Worm (Caenorhabditis elegans) whole organism, L4 larva: ENCODE results near the gene smc-3.
A peak's percentile ranks its signal among the peaks of the same experiment; 100 is the strongest.

Source experiments
- F10B5.3 ChIP-seq: sonication (generic microtip); optimal IDR thresholded peaks from 2 replicates; lab custom pipeline; 2016; ENCODE audit warnings: mild to moderate bottlenecking, missing genetic modification characterization, missing compliant biosample characterization
- F44E2.7 ChIP-seq: fragments of 200-800 bp; sonication (Bioruptor generic); IDR thresholded peaks from 2 replicates; pipeline ENCODE4 v2.1.2; 2022; ENCODE audit warnings: missing genetic modification characterization, missing compliant biosample characterization
- ZK337.2 ChIP-seq: fragments of 200-800 bp; sonication (Bioruptor generic); IDR thresholded peaks from 2 replicates; pipeline ENCODE4 v1.3.6; 2022; ENCODE audit warnings: missing genetic modification reagents, missing genetic modification characterization, missing compliant biosample characterization
- aly-2 ChIP-seq: sonication (generic microtip); optimal IDR thresholded peaks from 2 replicates; lab custom pipeline; 2018; ENCODE audit warnings: missing biosample characterization, missing genetic modification characterization
- dmd-8 ChIP-seq: fragments of 200-800 bp; sonication (Bioruptor generic); IDR thresholded peaks from 2 replicates; pipeline ENCODE4 v1.3.6; 2022; ENCODE audit warnings: missing genetic modification characterization, missing compliant biosample characterization
- lin-1 ChIP-seq: fragments of 200-800 bp; sonication (Bioruptor generic); IDR thresholded peaks from 2 replicates; pipeline ENCODE4 v1.3.6; 2022; ENCODE audit warnings: missing genetic modification reagents, missing genetic modification characterization, missing compliant biosample characterization
- nhr-6 ChIP-seq: fragments of 150-350 bp; optimal IDR thresholded peaks from 2 replicates; lab custom pipeline; 2014; ENCODE audit warnings: missing biosample characterization, missing genetic modification characterization
- nhr-77 ChIP-seq: fragments of 150-350 bp; optimal IDR thresholded peaks from 2 replicates; lab custom pipeline; 2014; ENCODE audit warnings: missing biosample characterization, missing genetic modification characterization
- pha-4 ChIP-seq, 2 experiments: fragments of 150-350 bp in 1 of 2; fragments of 200-800 bp in 1 of 2; sonication (Bioruptor generic) in 1 of 2; IDR thresholded peaks in 1 of 2; optimal IDR thresholded peaks in 1 of 2; 2 replicates each; pipeline versions ENCODE4 v1.3.6 to Lab custom; 2014 to 2022; ENCODE audit warnings: missing genetic modification characterization in 2 of 2, missing genetic modification reagents in 2 of 2, missing biosample characterization in 1 of 2, missing compliant biosample characterization in 1 of 2
- php-3 ChIP-seq: fragments of 200-800 bp; sonication (Bioruptor generic); IDR thresholded peaks from 2 replicates; pipeline ENCODE4 v1.3.6; 2022; ENCODE audit warnings: missing genetic modification reagents, missing genetic modification characterization, missing compliant biosample characterization
- pqm-1 ChIP-seq: sonication (generic microtip); optimal IDR thresholded peaks from 2 replicates; lab custom pipeline; 2017; ENCODE audit warnings: missing biosample characterization, missing genetic modification characterization
- unc-130 ChIP-seq: sonication (generic microtip); optimal IDR thresholded peaks from 2 replicates; lab custom pipeline; 2016; ENCODE audit warnings: missing genetic modification reagents, missing genetic modification characterization, missing compliant biosample characterization
- unc-62 ChIP-seq, 3 experiments: fragments of 150-350 bp in 1 of 3; sonication (generic microtip); optimal IDR thresholded peaks in 2 of 3; peaks in 1 of 3; 1 replicate in 1 of 3; 2 replicates in 2 of 3; lab custom pipeline; 2014 to 2017; ENCODE audit warnings: missing biosample characterization in 3 of 3, missing genetic modification characterization in 3 of 3, missing genetic modification reagents in 3 of 3, missing genotype in 1 of 3

- TF ChIP-seq pqm-1 (tag; lab: Kevin White, UChicago) (no peak), unc-62 (GFP tag; optimal IDR thresholded peaks at IDR 0.05 in 1 of 2; lab: Kevin White, UChicago) (no peak), unc-62 (tag; optimal IDR thresholded peaks at IDR 0.05; lab: Kevin White, UChicago) (no peak), nhr-77 (tag; lab: Kevin White, UChicago) (no peak), F44E2.7 (GFP tag; lab: Robert Waterston, UW) (no peak), F10B5.3 (tag; lab: Kevin White, UChicago) (no peak), aly-2 (no peak), pha-4 (GFP tag; IDR thresholded peaks at IDR 0.05; lab: Robert Waterston, UW) (peak; percentile 68; the same call in 1 of the 2 replicates), pha-4 (tag; optimal IDR thresholded peaks at IDR 0.05; lab: Kevin White, UChicago) (no peak), unc-130 (GFP tag; lab: Kevin White, UChicago) (no peak), ZK337.2 (GFP tag; lab: Robert Waterston, UW) (0 out of 2 replicates have a peak, but pooled peaks have one; percentile 29), nhr-6 (tag; lab: Kevin White, UChicago) (no peak), php-3 (no peak), dmd-8 (GFP tag; lab: Robert Waterston, UW) (peak; percentile 79; the same call in 1 of the 2 replicates), lin-1 (GFP tag; lab: Robert Waterston, UW) (no peak)
Measured at ce11 chrIII:11352840-11353239, 62.1 kb downstream of the smc-3 start.
